Worm (Caenorhabditis elegans): ENCODE measurements around the gene ZK1320.5.
A peak's percentile ranks its signal among the peaks of the same experiment; 100 is the strongest.

Gene ZK1320.5

ce11 chrII:9695942-9696341 is 30.5 kb upstream of the ZK1320.5 start:
- peak; percentile 27 for TF ChIP-seq fkh-10 (GFP tag; optimal IDR thresholded peaks at IDR 0.05)
- no peak for TF ChIP-seq lin-39 (tag; optimal IDR thresholded peaks at IDR 0.05)
- TF ChIP-seq nhr-28 (tag; optimal IDR thresholded peaks at IDR 0.05) = no peak
- TF ChIP-seq elt-1 (tag; optimal IDR thresholded peaks at IDR 0.05) = peak; percentile 86

- TF ChIP-seq mdl-1 (tag; optimal IDR thresholded peaks at IDR 0.05) (no peak), sea-2 (GFP tag; optimal IDR thresholded peaks at IDR 0.05) (no peak), ztf-4 (tag; optimal IDR thresholded peaks at IDR 0.05) (no peak), nhr-28 (tag; optimal IDR thresholded peaks at IDR 0.05) (no peak), lin-39 (tag; optimal IDR thresholded peaks at IDR 0.05) (no peak), fkh-2 (tag; optimal IDR thresholded peaks at IDR 0.05) (no peak), ceh-16 (tag; optimal IDR thresholded peaks at IDR 0.05) (no peak), nhr-76 (tag; optimal IDR thresholded peaks at IDR 0.05) (no peak), zag-1 (tag; optimal IDR thresholded peaks at IDR 0.05) (no peak), tbx-2 (tag; optimal IDR thresholded peaks at IDR 0.05) (no peak), ZK546.5 (tag; optimal IDR thresholded peaks at IDR 0.05) (no peak), nhr-23 (tag; optimal IDR thresholded peaks at IDR 0.05) (no peak), R02D3.7 (tag; optimal IDR thresholded peaks at IDR 0.05) (no peak), nhr-67 (tag; optimal IDR thresholded peaks at IDR 0.05) (no peak), lsy-12 (tag; optimal IDR thresholded peaks at IDR 0.05) (no peak), ztf-11 (tag; optimal IDR thresholded peaks at IDR 0.05) (no peak), hmg-11 (tag; optimal IDR thresholded peaks at IDR 0.05) (no peak), pha-4 (tag; optimal IDR thresholded peaks at IDR 0.05) (no peak), ama-1 (optimal IDR thresholded peaks at IDR 0.05) (no peak), ceh-28 (tag; optimal IDR thresholded peaks at IDR 0.05) (no peak)
These were observed 26.4 kb upstream of the ZK1320.5 start, which contains the start of gene nlp-11 for ce11 chrII:9691839-9692238. TSS of gene nlp-11 (minus strand) at chrII:9691939.

- TF ChIP-seq fkh-10 (GFP tag; optimal IDR thresholded peaks at IDR 0.05) (peak; percentile 96), nhr-11 (tag; optimal IDR thresholded peaks at IDR 0.05) (no peak)
These were observed 24.7 kb upstream of the ZK1320.5 start for ce11 chrII:9690067-9690632.

ce11 chrII:9686663-9687193 is 21.3 kb upstream of the ZK1320.5 start, which contains the start of gene ZK1320.9:
TSS of gene ZK1320.9 (minus strand) at chrII:9686713.
- TF ChIP-seq elt-1 (tag; optimal IDR thresholded peaks at IDR 0.05) (no peak), nhr-76 (tag; optimal IDR thresholded peaks at IDR 0.05) (peak; percentile 59), nhr-67 (tag; optimal IDR thresholded peaks at IDR 0.05) (no peak), egl-5 (tag; optimal IDR thresholded peaks at IDR 0.05) (no peak), nhr-25 (tag; optimal IDR thresholded peaks at IDR 0.05) (peak; percentile 18), nhr-11 (tag; optimal IDR thresholded peaks at IDR 0.05) (no peak), pqm-1 (tag; optimal IDR thresholded peaks at IDR 0.05) (no peak), pha-4 (tag; optimal IDR thresholded peaks at IDR 0.05) (peak; percentile 33), lin-15B (tag; optimal IDR thresholded peaks at IDR 0.05) (peak; percentile 13), elt-2 (tag; optimal IDR thresholded peaks at IDR 0.05) (peak; percentile 50), egl-27 (tag; optimal IDR thresholded peaks at IDR 0.05) (no peak)

- TF ChIP-seq ama-1 (optimal IDR thresholded peaks at IDR 0.05) (peak; percentile 50), snpc-4 (tag; optimal IDR thresholded peaks at IDR 0.05) (no peak), sea-2 (GFP tag; optimal IDR thresholded peaks at IDR 0.05) (no peak), lsy-12 (tag; optimal IDR thresholded peaks at IDR 0.05) (no peak), R02D3.7 (tag; optimal IDR thresholded peaks at IDR 0.05) (no peak)
These were observed 18.7 kb upstream of the ZK1320.5 start for ce11 chrII:9684175-9684574.

ce11 chrII:9682044-9682443 is 16.6 kb upstream of the ZK1320.5 start:
- TF ChIP-seq fkh-10 (GFP tag; optimal IDR thresholded peaks at IDR 0.05) (peak; percentile 68), nfya-1 (tag; optimal IDR thresholded peaks at IDR 0.05; ENCODE audit: insufficient read depth) (no peak)

Data from whole organism, L3 larva.